Worm (Caenorhabditis elegans) whole organism, L4/young adult: Measurements from ENCODE around the gene C30H6.5.

ENCODE experiments used
- W03F9.2 ChIP-seq: fragments of 150-350 bp; optimal IDR thresholded peaks from 2 replicates; lab custom pipeline; 2014; ENCODE audit warnings: missing biosample characterization, missing genetic modification characterization
- dao-5 ChIP-seq: sonication (generic microtip); optimal IDR thresholded peaks from 2 replicates; lab custom pipeline; 2016; ENCODE audit warnings: missing genotype, missing genetic modification characterization, moderate library complexity, missing compliant biosample characterization
- him-1 ChIP-seq: sonication (generic microtip); optimal IDR thresholded peaks from 2 replicates; lab custom pipeline; 2016; ENCODE audit warnings: missing genotype, missing genetic modification reagents, missing genetic modification characterization, missing compliant biosample characterization

DNA sequence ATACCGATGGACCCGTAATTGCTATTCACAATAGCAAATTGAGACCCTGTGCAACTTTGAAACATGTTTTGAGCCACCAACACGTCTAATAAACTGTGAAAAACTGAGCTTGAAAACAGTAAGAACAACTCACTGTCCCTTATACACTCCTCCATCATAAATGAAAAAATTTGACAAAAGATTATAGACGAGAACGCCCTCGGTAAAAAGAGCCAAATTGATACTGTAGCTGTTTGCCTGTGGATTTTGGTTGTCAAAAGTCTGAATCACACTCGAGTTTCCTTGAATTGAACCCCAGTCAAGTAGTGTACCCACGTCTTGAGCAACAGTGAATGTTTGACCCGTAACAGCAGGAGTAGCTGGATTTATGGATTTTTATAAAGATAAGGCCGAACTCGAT lies 30.5 kb upstream of the C30H6.5 start:
- no peak for TF ChIP-seq dao-5 (tag; lab: Kevin White, UChicago)
- no peak for TF ChIP-seq W03F9.2 (tag; lab: Kevin White, UChicago)
- no peak for TF ChIP-seq him-1 (tag; lab: Kevin White, UChicago)
